Worm (Caenorhabditis elegans) whole organism, L2 larva: Measurements from ENCODE around the gene hcf-1.
A peak's percentile ranks its signal among the peaks of the same experiment; 100 is the strongest.

ENCODE experiments used
- C34F6.9 ChIP-seq: fragments of 150-350 bp; optimal IDR thresholded peaks from 2 replicates; lab custom pipeline; 2014; ENCODE audit warnings: missing biosample characterization, missing genetic modification characterization
- F13H6.1 ChIP-seq: sonication (generic microtip); optimal IDR thresholded peaks from 2 replicates; lab custom pipeline; 2016; ENCODE audit warnings: missing genetic modification characterization, missing compliant biosample characterization
- R02D3.7 ChIP-seq: fragments of 150-350 bp; optimal IDR thresholded peaks from 2 replicates; lab custom pipeline; 2014; ENCODE audit warnings: missing biosample characterization, missing genetic modification characterization
- Y55F3AM.14 ChIP-seq: fragments of 200-800 bp; sonication (Bioruptor generic); optimal IDR thresholded peaks from 2 replicates; lab custom pipeline; 2018; ENCODE audit warnings: mild to moderate bottlenecking, missing genetic modification characterization, missing compliant biosample characterization
- ZK546.5 ChIP-seq: sonication (generic microtip); optimal IDR thresholded peaks from 2 replicates; lab custom pipeline; 2017; ENCODE audit warnings: missing biosample characterization, missing genetic modification characterization
- alr-1 ChIP-seq: fragments of 150-350 bp; optimal IDR thresholded peaks from 2 replicates; lab custom pipeline; 2014; ENCODE audit warnings: missing biosample characterization, missing genetic modification characterization
- ama-1 ChIP-seq: fragments of 150-350 bp; optimal IDR thresholded peaks from 2 replicates; lab custom pipeline; 2018; ENCODE audit warnings: inconsistent platforms
- blmp-1 ChIP-seq: sonication (generic microtip); optimal IDR thresholded peaks from 2 replicates; lab custom pipeline; 2017; ENCODE audit warnings: missing genetic modification characterization, mild to moderate bottlenecking, missing compliant biosample characterization, antibody characterized with exemption, moderate library complexity; ENCODE audit not compliant: insufficient read depth
- ceh-16 ChIP-seq: fragments of 150-350 bp; optimal IDR thresholded peaks from 2 replicates; lab custom pipeline; 2014; ENCODE audit warnings: missing biosample characterization, missing genetic modification characterization
- ceh-82 ChIP-seq: fragments of 150-350 bp; optimal IDR thresholded peaks from 2 replicates; lab custom pipeline; 2014; ENCODE audit warnings: missing biosample characterization, missing genetic modification characterization
- crh-2 ChIP-seq: sonication (generic microtip); optimal IDR thresholded peaks from 2 replicates; lab custom pipeline; 2017; ENCODE audit warnings: missing biosample characterization, missing genetic modification characterization
- dmd-4 ChIP-seq: sonication (generic microtip); optimal IDR thresholded peaks from 2 replicates; lab custom pipeline; 2017; ENCODE audit warnings: missing biosample characterization, missing genetic modification characterization
- egl-27 ChIP-seq: sonication (generic microtip); optimal IDR thresholded peaks from 3 replicates; lab custom pipeline; 2017; ENCODE audit warnings: missing biosample characterization, missing genetic modification reagents, missing genetic modification characterization
- elt-1 ChIP-seq: fragments of 150-350 bp; optimal IDR thresholded peaks from 2 replicates; lab custom pipeline; 2014; ENCODE audit warnings: missing biosample characterization, missing genetic modification characterization
- elt-3 ChIP-seq: sonication (generic microtip); optimal IDR thresholded peaks from 2 replicates; lab custom pipeline; 2017; ENCODE audit warnings: missing biosample characterization, missing genetic modification characterization
- fos-1 ChIP-seq: fragments of 150-350 bp; optimal IDR thresholded peaks from 2 replicates; lab custom pipeline; 2014; ENCODE audit warnings: missing biosample characterization, missing genetic modification characterization
- gmeb-1 ChIP-seq: fragments of 150-350 bp; optimal IDR thresholded peaks from 2 replicates; lab custom pipeline; 2014; ENCODE audit warnings: missing biosample characterization, missing genetic modification characterization
- lin-13 ChIP-seq: fragments of 150-350 bp; optimal IDR thresholded peaks from 2 replicates; lab custom pipeline; 2014; ENCODE audit warnings: missing biosample characterization, missing genetic modification reagents, missing genetic modification characterization
- lin-39 ChIP-seq: fragments of 150-350 bp; optimal IDR thresholded peaks from 2 replicates; lab custom pipeline; 2014; ENCODE audit warnings: missing biosample characterization, missing genetic modification reagents, missing genetic modification characterization
- lsy-2 ChIP-seq, 2 experiments: fragments of 150-350 bp in 1 of 2; sonication (generic microtip) in 1 of 2; optimal IDR thresholded peaks; 2 replicates each; lab custom pipeline; 2014 to 2017; ENCODE audit warnings: missing biosample characterization in 2 of 2, missing genetic modification characterization in 2 of 2
- mab-5 ChIP-seq: fragments of 150-350 bp; optimal IDR thresholded peaks from 2 replicates; lab custom pipeline; 2014; ENCODE audit warnings: missing biosample characterization, missing genetic modification characterization
- mbf-1 ChIP-seq: sonication (generic microtip); optimal IDR thresholded peaks from 2 replicates; lab custom pipeline; 2017; ENCODE audit warnings: missing biosample characterization, missing genetic modification characterization
- mdl-1 ChIP-seq, 2 experiments: fragments of 150-350 bp in 1 of 2; sonication (generic microtip) in 1 of 2; optimal IDR thresholded peaks; 2 replicates each; lab custom pipeline; 2017; ENCODE audit warnings: missing biosample characterization in 2 of 2, missing genetic modification characterization in 2 of 2
- nhr-10 ChIP-seq: sonication (generic microtip); optimal IDR thresholded peaks from 2 replicates; lab custom pipeline; 2017; ENCODE audit warnings: missing biosample characterization, missing genetic modification characterization
- nhr-11 ChIP-seq: fragments of 150-350 bp; optimal IDR thresholded peaks from 2 replicates; lab custom pipeline; 2014; ENCODE audit warnings: missing biosample characterization, missing genetic modification characterization
- nhr-12 ChIP-seq: fragments of 150-350 bp; optimal IDR thresholded peaks from 2 replicates; lab custom pipeline; 2014; ENCODE audit warnings: missing biosample characterization, missing genetic modification characterization
- nhr-129 ChIP-seq: fragments of 150-350 bp; optimal IDR thresholded peaks from 2 replicates; lab custom pipeline; 2014; ENCODE audit warnings: missing biosample characterization, missing genetic modification characterization
- nhr-21 ChIP-seq: fragments of 150-350 bp; optimal IDR thresholded peaks from 2 replicates; lab custom pipeline; 2014; ENCODE audit warnings: missing biosample characterization, missing genetic modification characterization
- nhr-23 ChIP-seq: fragments of 150-350 bp; optimal IDR thresholded peaks from 2 replicates; lab custom pipeline; 2014; ENCODE audit warnings: missing biosample characterization, missing genetic modification reagents, missing genetic modification characterization
- nhr-237 ChIP-seq: fragments of 150-350 bp; optimal IDR thresholded peaks from 2 replicates; lab custom pipeline; 2014; ENCODE audit warnings: missing biosample characterization, missing genetic modification characterization
- nhr-25 ChIP-seq: fragments of 150-350 bp; sonication (generic microtip); optimal IDR thresholded peaks from 3 replicates; lab custom pipeline; 2014; ENCODE audit warnings: missing biosample characterization, missing genetic modification characterization
- nhr-6 ChIP-seq: fragments of 150-350 bp; optimal IDR thresholded peaks from 2 replicates; lab custom pipeline; 2014; ENCODE audit warnings: missing biosample characterization, missing genetic modification characterization
- nhr-77 ChIP-seq: fragments of 150-350 bp; optimal IDR thresholded peaks from 2 replicates; lab custom pipeline; 2014; ENCODE audit warnings: missing biosample characterization, missing genetic modification characterization
- peb-1 ChIP-seq: fragments of 150-350 bp; optimal IDR thresholded peaks from 2 replicates; lab custom pipeline; 2014; ENCODE audit warnings: missing biosample characterization, missing genetic modification characterization
- sem-4 ChIP-seq: fragments of 150-350 bp; optimal IDR thresholded peaks from 2 replicates; lab custom pipeline; 2014; ENCODE audit warnings: missing biosample characterization, missing genetic modification reagents, missing genetic modification characterization
- skn-1 ChIP-seq: sonication (generic microtip); optimal IDR thresholded peaks from 2 replicates; lab custom pipeline; 2017; ENCODE audit warnings: missing biosample characterization, missing genetic modification characterization
- sma-3 ChIP-seq: sonication (generic microtip); optimal IDR thresholded peaks from 2 replicates; lab custom pipeline; 2016; ENCODE audit warnings: missing genetic modification reagents, missing genetic modification characterization, missing compliant biosample characterization
- sma-9 ChIP-seq, 2 experiments: fragments of 150-350 bp in 1 of 2; sonication (generic microtip) in 1 of 2; optimal IDR thresholded peaks; 2 replicates each; lab custom pipeline; 2014 to 2016; ENCODE audit warnings: missing genetic modification characterization in 2 of 2, mild to moderate bottlenecking in 1 of 2, missing biosample characterization in 1 of 2, missing compliant biosample characterization in 1 of 2, missing genetic modification reagents in 1 of 2, moderate library complexity in 1 of 2
- snpc-4 ChIP-seq: fragments of 150-350 bp; optimal IDR thresholded peaks from 2 replicates; lab custom pipeline; 2014; ENCODE audit warnings: missing biosample characterization, missing genetic modification characterization
- unc-39 ChIP-seq: fragments of 150-350 bp; optimal IDR thresholded peaks from 2 replicates; lab custom pipeline; 2014; ENCODE audit warnings: missing biosample characterization, missing genetic modification characterization
- unc-55 ChIP-seq: fragments of 150-350 bp; sonication (generic microtip); optimal IDR thresholded peaks from 3 replicates; lab custom pipeline; 2014; ENCODE audit warnings: missing biosample characterization, missing genetic modification reagents, missing genetic modification characterization
- unc-62 ChIP-seq: fragments of 150-350 bp; optimal IDR thresholded peaks from 2 replicates; lab custom pipeline; 2014; ENCODE audit warnings: missing biosample characterization, missing genetic modification reagents, missing genetic modification characterization
- zag-1 ChIP-seq: fragments of 150-350 bp; optimal IDR thresholded peaks from 2 replicates; lab custom pipeline; 2014; ENCODE audit warnings: missing biosample characterization, missing genetic modification characterization
- ztf-1 ChIP-seq: fragments of 200-800 bp; sonication (Bioruptor generic); conservative IDR thresholded peaks from 2 replicates; pipeline ENCODE4 v1.3.6; 2022; ENCODE audit warnings: missing genetic modification characterization, missing compliant biosample characterization
- ztf-11 ChIP-seq: sonication (generic microtip); optimal IDR thresholded peaks from 2 replicates; lab custom pipeline; 2017; ENCODE audit warnings: missing biosample characterization, missing genetic modification characterization
- ztf-4 ChIP-seq: fragments of 150-350 bp; optimal IDR thresholded peaks from 2 replicates; lab custom pipeline; 2014; ENCODE audit warnings: missing biosample characterization, missing genetic modification characterization

Gene hcf-1

ce11 chrIV:7774206-7774605 lies at the start of gene hcf-1, which contains the start of gene swd-2.2:
TSS of gene hcf-1 (minus strand) at chrIV:7774275.
TSS of gene swd-2.2 (plus strand) at chrIV:7774411.
- TF ChIP-seq nhr-129 (tag; lab: Kevin White, UChicago) (peak; percentile 4), fos-1 (no peak), blmp-1 (tag; lab: Kevin White, UChicago) (no peak), lsy-2 (tag; optimal IDR thresholded peaks at IDR 0.05; lab: Kevin White, UChicago) (peak in 1 of 2 experiments; percentile 63), Y55F3AM.14 (no peak), elt-3 (no peak), crh-2 (tag; lab: Kevin White, UChicago) (peak; percentile 17), lin-39 (no peak), unc-55 (GFP tag; lab: Kevin White, UChicago) (peak; percentile 67), nhr-25 (tag; lab: Kevin White, UChicago) (no peak), mbf-1 (no peak), ztf-1 (GFP tag; lab: Robert Waterston, UW) (no peak), unc-62 (no peak), C34F6.9 (tag; lab: Kevin White, UChicago) (peak; percentile 73), alr-1 (tag; lab: Kevin White, UChicago) (no peak)

- TF ChIP-seq nhr-21 (tag; lab: Kevin White, UChicago) (no peak), ztf-11 (tag; lab: Kevin White, UChicago) (no peak), sem-4 (tag; lab: Kevin White, UChicago) (no peak), blmp-1 (tag; lab: Kevin White, UChicago) (no peak), nhr-237 (tag; lab: Kevin White, UChicago) (no peak), ZK546.5 (no peak), egl-27 (tag; lab: Kevin White, UChicago) (no peak), F13H6.1 (tag; lab: Kevin White, UChicago) (no peak), gmeb-1 (no peak), nhr-25 (tag; lab: Kevin White, UChicago) (no peak)
- TF ChIP-seq, all 48 proteins: peak for 0
Measured at ce11 chrIV:7822524-7822923, 48.4 kb upstream of the hcf-1 start, which contains the start of gene T14A8.2. TSS of gene T14A8.2 (minus strand) at chrIV:7822624.

ce11 chrIV:7817852-7818251 lies 43.8 kb upstream of the hcf-1 start, which contains the start of gene ric-3:
TSS of gene ric-3 (plus strand) at chrIV:7818251.
- peak; percentile 84 for TF ChIP-seq nhr-129 (tag; lab: Kevin White, UChicago)
- TF ChIP-seq nhr-6 (tag; lab: Kevin White, UChicago) = peak; percentile 72
- TF ChIP-seq skn-1 (tag; lab: Kevin White, UChicago) = no peak
- peak; percentile 68 for TF ChIP-seq crh-2 (tag; lab: Kevin White, UChicago)
- TF ChIP-seq mbf-1 = no peak
- TF ChIP-seq mdl-1 (tag; optimal IDR thresholded peaks at IDR 0.05; lab: Kevin White, UChicago) = peak in 1 of 2 experiments; percentile 10
- TF ChIP-seq nhr-23 = no peak
- TF ChIP-seq blmp-1 (tag; lab: Kevin White, UChicago) = no peak
- no peak for TF ChIP-seq ztf-4 (tag; lab: Kevin White, UChicago)
- no peak for TF ChIP-seq nhr-11 (tag; lab: Kevin White, UChicago)
- no peak for TF ChIP-seq ZK546.5
- no peak for TF ChIP-seq ceh-16 (tag; lab: Kevin White, UChicago)
- peak; percentile 89 for TF ChIP-seq unc-55 (GFP tag; lab: Kevin White, UChicago)
- no peak for TF ChIP-seq peb-1
- no peak for TF ChIP-seq R02D3.7 (tag; lab: Kevin White, UChicago)
- TF ChIP-seq sem-4 (tag; lab: Kevin White, UChicago) = peak; percentile 71
- peak; percentile 42 for TF ChIP-seq egl-27 (tag; lab: Kevin White, UChicago)
- TF ChIP-seq lin-13 = peak; percentile 26
- no peak for TF ChIP-seq nhr-12 (tag; lab: Kevin White, UChicago)
- no peak for TF ChIP-seq unc-62
- TF ChIP-seq dmd-4 (tag; lab: Kevin White, UChicago) = no peak
- TF ChIP-seq nhr-77 (tag; lab: Kevin White, UChicago) = no peak
- peak; percentile 26 for TF ChIP-seq nhr-21 (tag; lab: Kevin White, UChicago)
- no peak for TF ChIP-seq alr-1 (tag; lab: Kevin White, UChicago)
- TF ChIP-seq zag-1 (tag; lab: Kevin White, UChicago) = peak; percentile 75
- TF ChIP-seq elt-3 = no peak
- no peak for TF ChIP-seq ama-1 (lab: Kevin White, UChicago)
- TF ChIP-seq elt-1 (tag; lab: Kevin White, UChicago) = no peak
- TF ChIP-seq sma-9 (GFP tag; optimal IDR thresholded peaks at IDR 0.05; lab: Kevin White, UChicago) = peak; percentile 86
- no peak for TF ChIP-seq sma-9 (tag; optimal IDR thresholded peaks at IDR 0.05; lab: Kevin White, UChicago)
- TF ChIP-seq F13H6.1 (tag; lab: Kevin White, UChicago) = peak; percentile 84
- no peak for TF ChIP-seq ztf-1 (GFP tag; lab: Robert Waterston, UW)
- peak; percentile 38 for TF ChIP-seq fos-1
- TF ChIP-seq snpc-4 (tag; lab: Kevin White, UChicago) = peak; percentile 36
- TF ChIP-seq nhr-237 (tag; lab: Kevin White, UChicago) = no peak
- no peak for TF ChIP-seq ceh-82
- no peak for TF ChIP-seq sma-3 (GFP tag; lab: Kevin White, UChicago)
- TF ChIP-seq nhr-25 (tag; lab: Kevin White, UChicago) = no peak
- peak; percentile 15 to 79 for TF ChIP-seq lsy-2 (tag; optimal IDR thresholded peaks at IDR 0.05; lab: Kevin White, UChicago)
- no peak for TF ChIP-seq nhr-10 (tag; lab: Kevin White, UChicago)
- peak; percentile 45 for TF ChIP-seq mab-5 (tag; lab: Kevin White, UChicago)
- no peak for TF ChIP-seq gmeb-1
- no peak for TF ChIP-seq ztf-11 (tag; lab: Kevin White, UChicago)
- peak; percentile 93 for TF ChIP-seq C34F6.9 (tag; lab: Kevin White, UChicago)
- TF ChIP-seq unc-39 (tag; lab: Kevin White, UChicago) = no peak
- TF ChIP-seq lin-39 = no peak
